Worm (Caenorhabditis elegans): ENCODE data around the gene C56C10.6.

Gene C56C10.6

ce11 chrII:6560291-6560690, 20.8 kb downstream of the C56C10.6 start:
- TF ChIP-seq snu-23 (GFP tag; optimal IDR thresholded peaks at IDR 0.05) (no peak), pax-3 (tag; optimal IDR thresholded peaks at IDR 0.05) (no peak), hpl-2 (GFP tag; optimal IDR thresholded peaks at IDR 0.05) (no peak), nhr-90 (tag; optimal IDR thresholded peaks at IDR 0.05; ENCODE audit: poor library complexity) (no peak), alr-1 (tag; optimal IDR thresholded peaks at IDR 0.05; ENCODE audit: borderline replicate concordance) (no peak)

ce11 chrII:6558887-6559286, 22.2 kb downstream of the C56C10.6 start:
- TF ChIP-seq ces-1 (GFP tag; optimal IDR thresholded peaks at IDR 0.05): no peak
- peak; percentile 64 for TF ChIP-seq ama-1 (optimal IDR thresholded peaks at IDR 0.05)
- TF ChIP-seq efl-1 (optimal IDR thresholded peaks at IDR 0.05): no peak
- peak in 1 of 2 experiments; percentile 14 for TF ChIP-seq efl-1 (GFP tag; optimal IDR thresholded peaks at IDR 0.05 in 1 of 2)
- no peak for TF ChIP-seq jun-1 (tag; optimal IDR thresholded peaks at IDR 0.05)
- peak in 1 of 2 experiments; percentile 19 for TF ChIP-seq lin-35 (GFP tag; optimal IDR thresholded peaks at IDR 0.05)
- TF ChIP-seq lin-39 (tag; optimal IDR thresholded peaks at IDR 0.05): no peak
- no peak for TF ChIP-seq pqm-1 (tag; optimal IDR thresholded peaks at IDR 0.05)
- TF ChIP-seq mef-2 (tag; optimal IDR thresholded peaks at IDR 0.05): no peak
- no peak for TF ChIP-seq nhr-76 (tag; optimal IDR thresholded peaks at IDR 0.05)
- TF ChIP-seq alr-1 (tag; optimal IDR thresholded peaks at IDR 0.05; ENCODE audit: borderline replicate concordance): no peak
- no peak for TF ChIP-seq nhr-12 (tag; optimal IDR thresholded peaks at IDR 0.05)
- TF ChIP-seq rnt-1 (tag; optimal IDR thresholded peaks at IDR 0.05): no peak

ce11 chrII:6554677-6555076, 26.5 kb downstream of the C56C10.6 start, which contains the start of gene wrn-1:
Gene wrn-1, plus strand, starts transcription at chrII:6554977.
- TF ChIP-seq lin-14 (GFP tag; optimal IDR thresholded peaks at IDR 0.05) (no peak), ztf-4 (tag; optimal IDR thresholded peaks at IDR 0.05) (no peak), blmp-1 (tag; optimal IDR thresholded peaks at IDR 0.05) (no peak), unc-98 (GFP tag; IDR thresholded peaks at IDR 0.05) (no peak), lin-35 (GFP tag; optimal IDR thresholded peaks at IDR 0.05) (no peak), pqm-1 (tag; optimal IDR thresholded peaks at IDR 0.05) (no peak), fkh-10 (GFP tag; optimal IDR thresholded peaks at IDR 0.05) (no peak)

- TF ChIP-seq pqm-1 (tag; optimal IDR thresholded peaks at IDR 0.05) (no peak), jun-1 (tag; optimal IDR thresholded peaks at IDR 0.05) (no peak), lin-14 (GFP tag; optimal IDR thresholded peaks at IDR 0.05) (peak; percentile 19), hlh-17 (GFP tag; optimal IDR thresholded peaks at IDR 0.05; ENCODE audit: borderline replicate concordance) (no peak), ztf-4 (tag; optimal IDR thresholded peaks at IDR 0.05) (no peak), ceh-88 (GFP tag; IDR thresholded peaks at IDR 0.05) (no peak), snu-23 (GFP tag; optimal IDR thresholded peaks at IDR 0.05) (no peak)
Observed at ce11 chrII:6544842-6545410, 36.2 kb downstream of the C56C10.6 start, which contains the start of gene lron-15. Gene lron-15, minus strand, starts transcription at chrII:6544892.

- TF ChIP-seq ets-5 (GFP tag; IDR thresholded peaks at IDR 0.05) (no peak), ztf-4 (tag; optimal IDR thresholded peaks at IDR 0.05) (no peak), egl-13 (tag; optimal IDR thresholded peaks at IDR 0.05) (no peak), zip-4 (GFP tag; optimal IDR thresholded peaks at IDR 0.05) (no peak), nhr-47 (tag; optimal IDR thresholded peaks at IDR 0.05) (no peak), sup-37 (GFP tag; optimal IDR thresholded peaks at IDR 0.05) (no peak), elt-2 (tag; optimal IDR thresholded peaks at IDR 0.05) (peak; percentile 5), nhr-84 (tag; optimal IDR thresholded peaks at IDR 0.05) (no peak), ceh-82 (tag; optimal IDR thresholded peaks at IDR 0.05) (peak in 2 of 3 experiments; percentile 4 to 43), lin-14 (GFP tag; optimal IDR thresholded peaks at IDR 0.05) (peak; percentile 60), nhr-85 (tag) (peak; percentile 65), ceh-63 (GFP tag; optimal IDR thresholded peaks at IDR 0.05) (no peak), unc-98 (GFP tag; IDR thresholded peaks at IDR 0.05) (no peak), irx-1 (tag; optimal IDR thresholded peaks at IDR 0.05) (no peak), mdl-1 (tag; optimal IDR thresholded peaks at IDR 0.05) (peak in 1 of 2 experiments; percentile 10), nhr-19 (GFP tag; conservative IDR thresholded peaks at IDR 0.05) (no peak; the same call in 1 of the 2 replicates), lsy-2 (tag; optimal IDR thresholded peaks at IDR 0.05) (peak; percentile 69 to 82), nhr-90 (tag; optimal IDR thresholded peaks at IDR 0.05; ENCODE audit: poor library complexity) (peak; percentile 55), efl-1 (optimal IDR thresholded peaks at IDR 0.05) (peak; percentile 81 to 92), efl-1 (GFP tag; optimal IDR thresholded peaks at IDR 0.05 in 1 of 2) (peak; percentile 92 to 99), snu-23 (GFP tag; optimal IDR thresholded peaks at IDR 0.05) (peak; percentile 67), lin-35 (GFP tag; optimal IDR thresholded peaks at IDR 0.05) (peak; percentile 90 to 97), unc-130 (tag; optimal IDR thresholded peaks at IDR 0.05) (peak; percentile 19), ces-1 (GFP tag; optimal IDR thresholded peaks at IDR 0.05) (peak; percentile 48), unc-86 (tag; optimal IDR thresholded peaks at IDR 0.05) (no peak), hpl-2 (GFP tag; optimal IDR thresholded peaks at IDR 0.05) (no peak), skn-1 (tag; optimal IDR thresholded peaks at IDR 0.05) (peak; percentile 59), sptf-1 (tag; optimal IDR thresholded peaks at IDR 0.05) (no peak)
Observed at ce11 chrII:6535957-6536424, 45.1 kb downstream of the C56C10.6 start, which contains the start of gene utp-20. Gene utp-20, plus strand, starts transcription at chrII:6536374.
